Fruit fly (Drosophila melanogaster) whole organism, prepupa: ENCODE data around the gene CG13097.

Source experiments
- Blimp-1 ChIP-seq: fragments of 200-800 bp; sonication (Bioruptor generic); optimal IDR thresholded peaks from 3 replicates; lab custom pipeline; 2017; ENCODE audit warnings: missing biosample characterization, missing genetic modification characterization, mild to moderate bottlenecking, moderate library complexity, missing genetic modification reagents
- CG10631 ChIP-seq: fragments of 200-800 bp; sonication (Bioruptor generic); optimal IDR thresholded peaks from 2 replicates; lab custom pipeline; 2016; ENCODE audit warnings: missing biosample characterization, missing genetic modification characterization
- CG11294 ChIP-seq: fragments of 200-800 bp; sonication (Bioruptor generic); IDR thresholded peaks from 2 replicates; pipeline ENCODE4 v1.3.6; 2022; ENCODE audit warnings: missing biosample characterization, missing genetic modification characterization
- CG11902 ChIP-seq: fragments of 200-800 bp; sonication (Bioruptor generic); optimal IDR thresholded peaks from 3 replicates; lab custom pipeline; 2016; ENCODE audit warnings: missing biosample characterization, missing genetic modification characterization
- CG15336 ChIP-seq: fragments of 200-800 bp; sonication (Bioruptor generic); IDR thresholded peaks from 2 replicates; pipeline ENCODE4 v1.3.6; 2022; ENCODE audit warnings: missing biosample characterization, missing genetic modification characterization
- CG1621 ChIP-seq: fragments of 200-800 bp; sonication (Bioruptor generic); optimal IDR thresholded peaks from 3 replicates; lab custom pipeline; 2018; ENCODE audit warnings: missing biosample characterization, mild to moderate bottlenecking, missing genetic modification characterization
- CG16779 ChIP-seq: fragments of 200-800 bp; sonication (Bioruptor generic); optimal IDR thresholded peaks from 3 replicates; lab custom pipeline; 2017; ENCODE audit warnings: missing biosample characterization, mild to moderate bottlenecking, missing genetic modification characterization
- CG3032 ChIP-seq: fragments of 200-800 bp; optimal IDR thresholded peaks from 2 replicates; lab custom pipeline; 2019; ENCODE audit warnings: missing biosample characterization, mild to moderate bottlenecking, missing genetic modification characterization, moderate library complexity
- CG31627 ChIP-seq: fragments of 200-800 bp; sonication (Bioruptor generic); optimal IDR thresholded peaks from 3 replicates; lab custom pipeline; 2016; ENCODE audit warnings: missing biosample characterization, missing genetic modification characterization
- CG32006 ChIP-seq: fragments of 200-800 bp; sonication (Bioruptor generic); optimal IDR thresholded peaks from 3 replicates; lab custom pipeline; 2017; ENCODE audit warnings: missing biosample characterization, mild to moderate bottlenecking, missing genetic modification characterization
- CG6792 ChIP-seq: fragments of 200-800 bp; sonication (Bioruptor generic); optimal IDR thresholded peaks from 3 replicates; lab custom pipeline; 2016; ENCODE audit warnings: missing biosample characterization, missing genetic modification characterization
- CG6854 ChIP-seq: fragments of 200-800 bp; sonication (Bioruptor generic); optimal IDR thresholded peaks from 2 replicates; lab custom pipeline; 2017; ENCODE audit warnings: missing biosample characterization, mild to moderate bottlenecking, missing genetic modification characterization
- CG8119 ChIP-seq: fragments of 200-800 bp; sonication (Bioruptor generic); IDR thresholded peaks from 3 replicates; pipeline ENCODE4 v1.3.6; 2022; ENCODE audit warnings: missing biosample characterization, missing genetic modification characterization
- CG8319 ChIP-seq: fragments of 200-800 bp; sonication (Bioruptor generic); optimal IDR thresholded peaks from 3 replicates; lab custom pipeline; 2016; ENCODE audit warnings: missing biosample characterization, missing genetic modification characterization
- CG8632 ChIP-seq: fragments of 200-800 bp; sonication (Bioruptor generic); optimal IDR thresholded peaks from 3 replicates; lab custom pipeline; 2016; ENCODE audit warnings: missing biosample characterization, missing genetic modification characterization
- Eip93F ChIP-seq: fragments of 200-800 bp; sonication (Bioruptor generic); optimal IDR thresholded peaks from 2 replicates; lab custom pipeline; 2016; ENCODE audit warnings: missing biosample characterization, mild to moderate bottlenecking, missing genetic modification characterization
- Ets21C ChIP-seq: fragments of 200-800 bp; sonication (Bioruptor generic); optimal IDR thresholded peaks from 3 replicates; lab custom pipeline; 2016; ENCODE audit warnings: missing biosample characterization, missing genetic modification characterization
- Gug ChIP-seq: fragments of 200-800 bp; sonication (Bioruptor generic); IDR thresholded peaks from 2 replicates; pipeline ENCODE4 v1.3.6; 2022; ENCODE audit warnings: missing biosample characterization, missing genetic modification characterization
- Hr38 ChIP-seq: sonication (Bioruptor generic); optimal IDR thresholded peaks from 2 replicates; lab custom pipeline; 2016; ENCODE audit warnings: missing biosample characterization, missing genetic modification characterization
- Lpt ChIP-seq: fragments of 200-800 bp; sonication (Bioruptor generic); optimal IDR thresholded peaks from 3 replicates; lab custom pipeline; 2016; ENCODE audit warnings: missing biosample characterization, missing genetic modification characterization
- OdsH ChIP-seq: fragments of 200-800 bp; sonication (Bioruptor generic); optimal IDR thresholded peaks from 3 replicates; lab custom pipeline; 2016; ENCODE audit warnings: missing biosample characterization, missing genetic modification characterization
- Sox102F ChIP-seq: fragments of 200-800 bp; sonication (Bioruptor generic); optimal IDR thresholded peaks from 2 replicates; lab custom pipeline; 2016; ENCODE audit warnings: missing biosample characterization, mild to moderate bottlenecking, missing genetic modification characterization
- Sox14 ChIP-seq: fragments of 200-800 bp; sonication (Bioruptor generic); optimal IDR thresholded peaks from 3 replicates; lab custom pipeline; 2016; ENCODE audit warnings: missing biosample characterization, missing genetic modification characterization
- Sox15 ChIP-seq: fragments of 200-800 bp; sonication (Bioruptor generic); optimal IDR thresholded peaks from 3 replicates; lab custom pipeline; 2016; ENCODE audit warnings: missing biosample characterization, missing genetic modification characterization
- achi ChIP-seq: fragments of 200-800 bp; sonication (Bioruptor generic); optimal IDR thresholded peaks from 3 replicates; lab custom pipeline; 2016; ENCODE audit warnings: missing biosample characterization, missing genetic modification characterization
- acj6 ChIP-seq: fragments of 200-800 bp; sonication (Bioruptor generic); optimal IDR thresholded peaks from 3 replicates; lab custom pipeline; 2016; ENCODE audit warnings: missing biosample characterization, missing genetic modification characterization
- cyc ChIP-seq: fragments of 200-800 bp; sonication (Bioruptor generic); optimal IDR thresholded peaks from 3 replicates; lab custom pipeline; 2016; ENCODE audit warnings: missing biosample characterization, missing genetic modification characterization
- dac ChIP-seq: fragments of 200-800 bp; sonication (Bioruptor generic); optimal IDR thresholded peaks from 2 replicates; lab custom pipeline; 2017; ENCODE audit warnings: missing biosample characterization, mild to moderate bottlenecking, missing genetic modification characterization
- dsx ChIP-seq: fragments of 200-800 bp; optimal IDR thresholded peaks from 3 replicates; lab custom pipeline; 2019; ENCODE audit warnings: missing biosample characterization, mild to moderate bottlenecking, missing genetic modification characterization, moderate library complexity; ENCODE audit not compliant: poor library complexity, severe bottlenecking
- eg ChIP-seq: fragments of 200-800 bp; sonication (Bioruptor generic); IDR thresholded peaks from 3 replicates; pipeline ENCODE4 v1.3.6; 2022; ENCODE audit warnings: missing biosample characterization, missing genetic modification characterization
- esn ChIP-seq: fragments of 200-800 bp; sonication (Bioruptor generic); optimal IDR thresholded peaks from 2 replicates; lab custom pipeline; 2016; ENCODE audit warnings: missing biosample characterization, mild to moderate bottlenecking, missing genetic modification characterization, moderate library complexity
- fd59A ChIP-seq: fragments of 200-800 bp; sonication (Bioruptor generic); optimal IDR thresholded peaks from 2 replicates; lab custom pipeline; 2017; ENCODE audit warnings: missing biosample characterization, mild to moderate bottlenecking, missing genetic modification characterization, missing genetic modification reagents
- fd85E ChIP-seq: fragments of 200-800 bp; sonication (Bioruptor generic); optimal IDR thresholded peaks from 3 replicates; lab custom pipeline; 2016; ENCODE audit warnings: missing biosample characterization, missing genetic modification characterization
- fkh ChIP-seq: fragments of 200-800 bp; sonication (Bioruptor generic); optimal IDR thresholded peaks from 3 replicates; lab custom pipeline; 2017; ENCODE audit warnings: missing biosample characterization, mild to moderate bottlenecking, missing genetic modification characterization, moderate library complexity
- pdm3 ChIP-seq: fragments of 200-800 bp; sonication (Bioruptor generic); optimal IDR thresholded peaks from 3 replicates; lab custom pipeline; 2016; ENCODE audit warnings: missing biosample characterization, missing genetic modification characterization
- spab ChIP-seq: fragments of 200-800 bp; sonication (Bioruptor generic); optimal IDR thresholded peaks from 2 replicates; lab custom pipeline; 2017; ENCODE audit warnings: missing biosample characterization, mild to moderate bottlenecking, missing genetic modification characterization, missing genetic modification reagents

The CG13097 gene

DNA sequence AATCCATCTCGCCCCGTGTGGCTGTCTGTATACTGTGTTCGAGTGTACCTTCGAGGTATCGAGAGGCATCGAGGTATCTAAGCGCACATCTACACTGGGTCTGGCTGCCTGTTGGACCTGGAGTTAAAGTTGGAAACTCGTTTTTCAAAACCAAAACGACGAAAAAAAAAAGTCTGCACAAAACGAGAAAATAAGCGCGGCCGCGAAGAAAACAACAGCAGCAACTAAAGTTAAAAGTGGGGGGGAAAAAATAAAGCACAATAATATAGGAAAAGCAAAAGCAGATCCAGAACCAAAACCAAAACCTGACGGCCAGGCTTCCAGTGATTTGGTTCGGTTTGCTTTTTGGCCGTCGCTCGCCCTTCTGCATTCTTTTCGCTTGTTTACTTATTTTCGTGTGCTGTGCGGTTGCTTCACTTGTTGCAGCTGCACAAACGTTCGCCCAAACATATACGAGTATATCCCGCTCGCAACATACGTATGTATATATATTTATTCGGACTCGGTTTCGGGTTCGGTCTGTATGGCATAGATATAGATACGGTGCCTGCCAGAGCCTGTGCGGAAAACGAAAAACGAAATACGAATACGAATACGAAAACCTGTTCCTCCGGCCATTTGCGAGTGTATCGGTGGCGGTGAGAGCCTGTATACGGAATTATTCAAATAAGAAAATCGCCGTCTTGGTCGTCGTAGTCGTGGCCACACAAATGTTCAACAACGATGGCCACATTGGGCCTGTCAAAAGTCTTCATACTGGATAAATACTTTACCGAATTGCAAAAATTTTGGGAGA lies 35.6 kb downstream of the CG13097 start (continued):
- TF ChIP-seq CG11294 (GFP tag; lab: Robert Waterston, UW), result no peak
- TF ChIP-seq Sox15 (GFP tag; lab: Kevin White, UChicago), result no peak
- peak; percentile 40 for TF ChIP-seq CG8632 (GFP tag; lab: Kevin White, UChicago)
- peak; percentile 48 for TF ChIP-seq Blimp-1 (GFP tag; lab: Kevin White, UChicago)
- TF ChIP-seq dsx, result peak; percentile 65
- no peak for TF ChIP-seq Ets21C (GFP tag; lab: Kevin White, UChicago)
- TF ChIP-seq achi, result peak; percentile 65
- peak; percentile 22 for TF ChIP-seq Sox14 (GFP tag; lab: Kevin White, UChicago)
- peak; percentile 36 for TF ChIP-seq CG8319 (GFP tag; lab: Kevin White, UChicago)
- peak; percentile 72 for TF ChIP-seq Sox102F (GFP tag; lab: Kevin White, UChicago)
- TF ChIP-seq Eip93F (GFP tag; lab: Kevin White, UChicago), result peak; percentile 22
- peak; percentile 48 for TF ChIP-seq dac (GFP tag; lab: Kevin White, UChicago)
- TF ChIP-seq CG1621, result peak; percentile 88
- no peak for TF ChIP-seq Gug (GFP tag; lab: Robert Waterston, UW)
- no peak for TF ChIP-seq cyc (GFP tag; lab: Kevin White, UChicago)
- TF ChIP-seq CG8119, result peak; percentile 88
- peak; percentile 35 for TF ChIP-seq pdm3 (GFP tag; lab: Kevin White, UChicago)
- peak; percentile 77 for TF ChIP-seq CG3032 (tag; lab: Kevin White, UChicago)
- TF ChIP-seq Hr38 (GFP tag; lab: Kevin White, UChicago), result no peak
- TF ChIP-seq eg (GFP tag; lab: Robert Waterston, UW), result peak; percentile 89
- peak; percentile 28 for TF ChIP-seq esn (GFP tag; lab: Kevin White, UChicago)

DNA sequence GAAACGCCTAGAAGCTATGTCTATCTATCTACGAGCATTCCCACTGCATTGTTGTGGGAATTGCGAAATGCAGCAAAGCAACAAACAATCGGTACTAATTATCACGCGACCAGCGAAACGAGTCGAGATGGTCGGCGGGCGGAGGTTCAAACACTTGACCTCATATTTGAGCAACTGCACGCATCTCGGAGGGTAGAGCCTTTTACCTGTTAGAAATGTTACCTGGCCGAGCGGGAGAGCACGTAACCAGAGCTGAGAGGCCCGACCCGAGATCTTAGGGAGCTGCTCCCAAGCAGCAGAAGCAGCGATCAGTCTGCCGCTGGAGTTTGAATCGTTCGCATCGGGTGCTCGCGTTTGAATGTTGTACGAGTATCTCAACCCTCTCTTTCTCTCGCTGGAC lies 36.3 kb downstream of the CG13097 start:
- TF ChIP-seq CG15336 (no peak; the same call in 1 of the 2 replicates), spab (GFP tag; lab: Kevin White, UChicago) (no peak), Sox14 (GFP tag; lab: Kevin White, UChicago) (no peak), CG6854 (GFP tag; lab: Kevin White, UChicago) (no peak), fkh (no peak), CG16779 (no peak), OdsH (GFP tag; lab: Kevin White, UChicago) (no peak), dac (GFP tag; lab: Kevin White, UChicago) (no peak), CG10631 (GFP tag; lab: Kevin White, UChicago) (no peak), dsx (no peak), fd59A (GFP tag; lab: Kevin White, UChicago) (no peak), Sox15 (GFP tag; lab: Kevin White, UChicago) (no peak), CG8319 (GFP tag; lab: Kevin White, UChicago) (no peak), esn (GFP tag; lab: Kevin White, UChicago) (no peak), Lpt (GFP tag; lab: Kevin White, UChicago) (no peak), CG32006 (GFP tag; lab: Kevin White, UChicago) (no peak), CG31627 (GFP tag; lab: Kevin White, UChicago) (no peak), fd85E (GFP tag; lab: Kevin White, UChicago) (no peak), CG3032 (tag; lab: Kevin White, UChicago) (no peak), CG6792 (GFP tag; lab: Kevin White, UChicago) (no peak)

DNA sequence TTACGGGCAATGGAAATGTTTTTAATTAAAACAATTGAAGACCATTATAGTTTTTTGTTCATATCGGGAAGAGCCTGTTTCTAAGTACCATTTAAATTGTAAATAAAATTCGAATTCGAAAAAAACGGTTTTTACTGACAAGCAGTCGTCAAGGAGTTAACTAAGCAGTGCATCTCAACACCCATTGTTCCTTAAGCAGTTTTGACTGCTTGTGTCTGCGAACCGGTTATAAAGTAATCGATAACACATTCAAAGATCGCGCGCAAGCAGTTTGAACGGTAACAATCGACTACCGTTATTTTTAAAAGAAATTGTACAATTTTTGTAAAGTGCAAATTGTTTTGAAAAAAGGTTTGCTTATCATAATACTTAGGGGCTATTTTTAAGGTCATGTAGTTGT lies 36.7 kb downstream of the CG13097 start:
- no peak for TF ChIP-seq CG11902 (GFP tag; lab: Kevin White, UChicago)
- TF ChIP-seq OdsH (GFP tag; lab: Kevin White, UChicago), result no peak
- TF ChIP-seq acj6 (GFP tag; lab: Kevin White, UChicago), result no peak
